Fruit fly (Drosophila melanogaster) whole organism, embryonic: ENCODE measurements around the gene CG14362.

Experiments
- CG10462 ChIP-seq: fragments of 200-800 bp; sonication (Bioruptor generic); optimal IDR thresholded peaks from 2 replicates; lab custom pipeline; 2016; ENCODE audit warnings: missing biosample characterization, missing genetic modification characterization
- CG11456 ChIP-seq: fragments of 200-800 bp; sonication (Bioruptor generic); IDR thresholded peaks from 3 replicates; pipeline ENCODE4 v1.3.6; 2022; ENCODE audit warnings: missing biosample characterization, missing genetic modification characterization
- CG11723 ChIP-seq: fragments of 200-800 bp; sonication (Bioruptor generic); optimal IDR thresholded peaks from 2 replicates; lab custom pipeline; 2017; ENCODE audit warnings: missing biosample characterization, mild to moderate bottlenecking, missing genetic modification characterization
- CG12071 ChIP-seq: fragments of 200-800 bp; sonication (Bioruptor generic); optimal IDR thresholded peaks from 3 replicates; lab custom pipeline; 2018; ENCODE audit warnings: missing biosample characterization, mild to moderate bottlenecking, missing genetic modification characterization
- CG12155 ChIP-seq: fragments of 200-800 bp; sonication (Bioruptor generic); optimal IDR thresholded peaks from 3 replicates; lab custom pipeline; 2016; ENCODE audit warnings: missing biosample characterization, missing genetic modification characterization
- CG12942 ChIP-seq: fragments of 200-800 bp; sonication (Bioruptor generic); optimal IDR thresholded peaks from 3 replicates; lab custom pipeline; 2016; ENCODE audit warnings: missing biosample characterization, missing genetic modification characterization
- CG15269 ChIP-seq: fragments of 200-800 bp; sonication (Bioruptor generic); optimal IDR thresholded peaks from 2 replicates; lab custom pipeline; 2018; ENCODE audit warnings: missing biosample characterization, mild to moderate bottlenecking, missing genetic modification characterization, moderate library complexity
- CG1529 ChIP-seq: fragments of 200-800 bp; sonication (Bioruptor generic); optimal IDR thresholded peaks from 3 replicates; lab custom pipeline; 2018; ENCODE audit warnings: missing biosample characterization, missing genetic modification characterization
- CG17568 ChIP-seq: fragments of 200-800 bp; sonication (Bioruptor generic); optimal IDR thresholded peaks from 2 replicates; lab custom pipeline; 2018; ENCODE audit warnings: missing biosample characterization, mild to moderate bottlenecking, missing genetic modification characterization, moderate library complexity
- CG1832 ChIP-seq: fragments of 200-800 bp; sonication (Bioruptor generic); optimal IDR thresholded peaks from 2 replicates; lab custom pipeline; 2017; ENCODE audit warnings: missing biosample characterization, mild to moderate bottlenecking, missing genetic modification characterization, inconsistent platforms
- CG18476 ChIP-seq: fragments of 200-800 bp; sonication (Bioruptor generic); optimal IDR thresholded peaks from 2 replicates; lab custom pipeline; 2016; ENCODE audit warnings: missing biosample characterization, mild to moderate bottlenecking, missing genetic modification characterization
- CG18619 ChIP-seq: fragments of 200-800 bp; sonication (Bioruptor generic); optimal IDR thresholded peaks from 3 replicates; lab custom pipeline; 2017; ENCODE audit warnings: missing biosample characterization, mild to moderate bottlenecking, missing genetic modification characterization
- CG33557 ChIP-seq: fragments of 200-800 bp; sonication (Bioruptor generic); optimal IDR thresholded peaks from 2 replicates; lab custom pipeline; 2019; ENCODE audit warnings: missing biosample characterization, mild to moderate bottlenecking, missing genetic modification characterization, moderate library complexity
- CG3726 ChIP-seq: fragments of 200-800 bp; sonication (Bioruptor generic); IDR thresholded peaks from 3 replicates; pipeline ENCODE4, ENCODE4 v1.3.6; 2022; ENCODE audit warnings: missing biosample characterization, missing genetic modification characterization
- CG5180 ChIP-seq: fragments of 200-800 bp; sonication (Bioruptor generic); optimal IDR thresholded peaks from 3 replicates; lab custom pipeline; 2017; ENCODE audit warnings: missing biosample characterization, missing genetic modification characterization, mild to moderate bottlenecking, moderate library complexity, missing genetic modification reagents
- CG6272 ChIP-seq: fragments of 200-800 bp; sonication (Bioruptor generic); IDR thresholded peaks from 2 replicates; pipeline ENCODE4 v1.3.6; 2022; ENCODE audit warnings: missing biosample characterization, missing genetic modification characterization
- CoRest ChIP-seq: fragments of 200-800 bp; sonication (Bioruptor generic); optimal IDR thresholded peaks from 3 replicates; lab custom pipeline; 2018; ENCODE audit warnings: missing biosample characterization, mild to moderate bottlenecking, missing genetic modification characterization, moderate library complexity
- CrebB ChIP-seq: fragments of 200-800 bp; sonication (Bioruptor generic); optimal IDR thresholded peaks from 3 replicates; lab custom pipeline; 2018; ENCODE audit warnings: missing biosample characterization, mild to moderate bottlenecking, missing genetic modification characterization
- Drgx ChIP-seq: fragments of 200-800 bp; sonication (Bioruptor generic); IDR thresholded peaks from 2 replicates; pipeline ENCODE4 v1.3.6; 2022; ENCODE audit warnings: missing biosample characterization, missing genetic modification characterization
- E2f2 ChIP-seq: fragments of 200-800 bp; sonication (Bioruptor generic); IDR thresholded peaks from 2 replicates; pipeline ENCODE4 v1.3.6; 2022; ENCODE audit warnings: missing biosample characterization, missing genetic modification characterization
- Fer2 ChIP-seq: fragments of 200-800 bp; sonication (Bioruptor generic); optimal IDR thresholded peaks from 2 replicates; lab custom pipeline; 2018; ENCODE audit warnings: missing biosample characterization, mild to moderate bottlenecking, missing genetic modification characterization, moderate library complexity
- H2.0 ChIP-seq: fragments of 200-800 bp; sonication (Bioruptor generic); IDR thresholded peaks from 2 replicates; pipeline ENCODE4 v1.3.6; 2022; ENCODE audit warnings: missing biosample characterization, missing genetic modification characterization
- Hr3 ChIP-seq: fragments of 200-800 bp; sonication (Bioruptor generic); optimal IDR thresholded peaks from 3 replicates; lab custom pipeline; 2016; ENCODE audit warnings: missing biosample characterization, missing genetic modification characterization
- Hr78 ChIP-seq, 2 experiments: fragments of 200-800 bp in 1 of 2; fragments of >200 bp in 1 of 2; sonication (Bioruptor generic) in 1 of 2; optimal IDR thresholded peaks; 2 replicates each; lab custom pipeline; 2017 to 2019; ENCODE audit warnings: missing biosample characterization in 2 of 2, missing genetic modification characterization in 2 of 2, mild to moderate bottlenecking in 1 of 2, moderate library complexity in 1 of 2
- Nf-YC ChIP-seq: fragments of 200-800 bp; optimal IDR thresholded peaks from 3 replicates; lab custom pipeline; 2019; ENCODE audit warnings: missing biosample characterization, mild to moderate bottlenecking, missing genetic modification characterization, moderate library complexity
- Optix ChIP-seq: fragments of 200-800 bp; sonication (Bioruptor generic); IDR thresholded peaks from 3 replicates; pipeline ENCODE4 v1.3.6; 2022; ENCODE audit warnings: missing biosample characterization, missing genetic modification characterization
- Ravus ChIP-seq: fragments of 200-800 bp; sonication (Bioruptor generic); IDR thresholded peaks from 2 replicates; pipeline ENCODE4 v1.3.6; 2022; ENCODE audit warnings: missing biosample characterization, missing genetic modification characterization
- Six4 ChIP-seq: fragments of 200-800 bp; sonication (Bioruptor generic); optimal IDR thresholded peaks from 2 replicates; lab custom pipeline; 2016; ENCODE audit warnings: missing biosample characterization, missing genetic modification characterization
- Sox100B ChIP-seq: fragments of 200-800 bp; sonication (Bioruptor generic); optimal IDR thresholded peaks from 3 replicates; lab custom pipeline; 2018; ENCODE audit warnings: missing biosample characterization, mild to moderate bottlenecking, missing genetic modification characterization
- Sox102F ChIP-seq: fragments of 200-800 bp; sonication (Bioruptor generic); optimal IDR thresholded peaks from 2 replicates; lab custom pipeline; 2018; ENCODE audit warnings: missing biosample characterization, mild to moderate bottlenecking, missing genetic modification characterization, moderate library complexity
- Ssrp ChIP-seq: fragments of 200-800 bp; sonication (Bioruptor generic); optimal IDR thresholded peaks from 2 replicates; lab custom pipeline; 2018; ENCODE audit warnings: missing biosample characterization, mild to moderate bottlenecking, missing genetic modification characterization, moderate library complexity
- YL-1 ChIP-seq: fragments of 200-800 bp; sonication (Bioruptor generic); optimal IDR thresholded peaks from 3 replicates; lab custom pipeline; 2017; ENCODE audit warnings: missing biosample characterization, mild to moderate bottlenecking, missing genetic modification characterization
- dysf ChIP-seq: fragments of 200-800 bp; sonication (Bioruptor generic); IDR thresholded peaks from 3 replicates; pipeline ENCODE4 v1.3.6; 2022; ENCODE audit warnings: missing biosample characterization, missing genetic modification characterization
- fd64A ChIP-seq: fragments of 200-800 bp; sonication (Bioruptor generic); optimal IDR thresholded peaks from 3 replicates; lab custom pipeline; 2018; ENCODE audit warnings: missing biosample characterization, mild to moderate bottlenecking, missing genetic modification characterization
- gcm ChIP-seq: fragments of 200-800 bp; sonication (Bioruptor generic); optimal IDR thresholded peaks from 2 replicates; lab custom pipeline; 2019; ENCODE audit warnings: missing biosample characterization, mild to moderate bottlenecking, missing genetic modification characterization, moderate library complexity
- gsb-n ChIP-seq: fragments of 200-800 bp; sonication (Bioruptor generic); optimal IDR thresholded peaks from 3 replicates; lab custom pipeline; 2018; ENCODE audit warnings: missing biosample characterization, mild to moderate bottlenecking, missing genetic modification characterization
- lov ChIP-seq, 2 experiments: fragments of 200-800 bp in 1 of 2; fragments of >200 bp in 1 of 2; sonication (Bioruptor generic) in 1 of 2; IDR thresholded peaks in 1 of 2; optimal IDR thresholded peaks in 1 of 2; 2 replicates in 1 of 2; 3 replicates in 1 of 2; pipeline versions ENCODE4 v1.3.6 to Lab custom; 2017 to 2022; ENCODE audit warnings: missing biosample characterization in 1 of 2, missing genetic modification characterization in 1 of 2
- nerfin-1 ChIP-seq: fragments of 200-800 bp; sonication (Bioruptor generic); optimal IDR thresholded peaks from 3 replicates; lab custom pipeline; 2019; ENCODE audit warnings: missing biosample characterization, mild to moderate bottlenecking, missing genetic modification characterization, moderate library complexity
- phol ChIP-seq: fragments of 200-800 bp; sonication (Bioruptor generic); optimal IDR thresholded peaks from 3 replicates; lab custom pipeline; 2018; ENCODE audit warnings: missing biosample characterization, mild to moderate bottlenecking, missing genetic modification characterization, moderate library complexity
- schlank ChIP-seq: fragments of 200-800 bp; sonication (Bioruptor generic); optimal IDR thresholded peaks from 2 replicates; lab custom pipeline; 2018; ENCODE audit warnings: missing biosample characterization, mild to moderate bottlenecking, missing genetic modification characterization
- scrt ChIP-seq: fragments of 200-800 bp; sonication (Bioruptor generic); optimal IDR thresholded peaks from 2 replicates; lab custom pipeline; 2018; ENCODE audit warnings: missing biosample characterization, mild to moderate bottlenecking, missing genetic modification characterization, moderate library complexity
- sens-2 ChIP-seq: fragments of 200-800 bp; sonication (Bioruptor generic); IDR thresholded peaks from 2 replicates; pipeline ENCODE4 v1.3.6; 2022; ENCODE audit warnings: missing biosample characterization, missing genetic modification characterization
- sob ChIP-seq: fragments of 200-800 bp; sonication (Bioruptor generic); IDR thresholded peaks from 2 replicates; pipeline ENCODE4 v1.3.6; 2022; ENCODE audit warnings: missing biosample characterization, missing genetic modification characterization
- sqz ChIP-seq: fragments of 200-800 bp; sonication (Bioruptor generic); optimal IDR thresholded peaks from 3 replicates; lab custom pipeline; 2018; ENCODE audit warnings: missing biosample characterization, mild to moderate bottlenecking, missing genetic modification characterization
- ssp ChIP-seq: fragments of 200-800 bp; sonication (Bioruptor generic); IDR thresholded peaks from 2 replicates; pipeline ENCODE4 v1.3.6; 2022; ENCODE audit warnings: missing biosample characterization, missing genetic modification characterization
- tx ChIP-seq: fragments of 200-800 bp; sonication (Bioruptor generic); optimal IDR thresholded peaks from 2 replicates; lab custom pipeline; 2016; ENCODE audit warnings: missing biosample characterization, missing genetic modification characterization
- unpg ChIP-seq: fragments of 200-800 bp; sonication (Bioruptor generic); optimal IDR thresholded peaks from 3 replicates; lab custom pipeline; 2018; ENCODE audit warnings: missing biosample characterization, mild to moderate bottlenecking, missing genetic modification characterization, moderate library complexity

CG14362 gene

DNA sequence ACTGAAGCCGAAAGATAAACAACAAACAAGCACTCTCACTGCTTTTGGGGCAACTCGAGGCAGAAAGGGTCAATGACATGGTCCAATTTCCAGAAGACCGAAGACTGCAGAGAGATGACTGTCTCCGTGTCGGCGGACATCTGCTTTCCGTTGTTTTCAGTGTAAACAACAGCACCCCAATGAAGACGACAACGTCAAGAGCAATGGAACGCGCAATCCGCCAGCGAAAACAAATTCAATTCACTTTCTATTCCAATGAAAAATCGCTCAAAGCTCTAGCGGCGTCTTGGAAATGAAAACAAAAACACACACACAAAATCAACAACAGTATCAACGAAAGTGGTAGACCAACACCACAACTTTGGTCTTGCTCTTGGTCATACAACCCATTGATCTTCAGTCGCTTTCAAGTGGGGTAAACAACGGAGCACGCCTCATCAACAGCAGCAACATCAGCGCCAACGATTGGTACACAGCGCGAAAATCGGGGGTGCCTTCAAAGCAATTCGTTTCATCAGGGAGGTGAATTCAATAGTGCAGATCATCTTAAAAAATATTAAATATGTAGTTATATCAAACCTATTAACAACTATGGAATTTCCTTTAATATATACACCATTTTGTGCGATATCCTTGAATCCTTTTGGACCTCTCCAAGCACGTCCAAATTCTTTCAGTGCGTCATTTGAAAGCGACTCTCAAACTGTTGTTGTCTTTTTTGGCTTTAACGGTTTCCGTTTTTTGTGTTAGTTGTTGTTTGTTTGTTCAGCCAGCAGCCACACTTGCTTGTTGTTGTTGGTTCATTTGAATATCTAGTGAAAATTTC, 37.6 kb downstream of the CG14362 start (continued):
- TF ChIP-seq phol: peak; percentile 84
- peak; percentile 42 for TF ChIP-seq nerfin-1 (tag; lab: Kevin White, UChicago)
- peak; percentile 43 for TF ChIP-seq CG5180 (GFP tag; lab: Kevin White, UChicago)
- TF ChIP-seq CG15269: peak; percentile 64
- TF ChIP-seq gcm (GFP tag; lab: Kevin White, UChicago): peak; percentile 52
- peak; percentile 84 for TF ChIP-seq Ssrp
- peak; percentile 48; the same call in 1 of the 3 replicates for TF ChIP-seq CG3726
- peak; percentile 74 for TF ChIP-seq CG1529 (GFP tag; lab: Kevin White, UChicago)
- TF ChIP-seq tx (GFP tag; lab: Kevin White, UChicago): no peak
- 0 out of 3 replicates have a peak, but pooled peaks have one; percentile 16 for TF ChIP-seq CG11456 (GFP tag; lab: Robert Waterston, UW)
- no peak for TF ChIP-seq CG17568 (GFP tag; lab: Kevin White, UChicago)
- TF ChIP-seq E2f2 (GFP tag; lab: Robert Waterston, UW): peak; percentile 8; the same call in 1 of the 2 replicates
- no peak for TF ChIP-seq Fer2
- peak in 1 of 2 experiments; percentile 52 for TF ChIP-seq Hr78 (GFP tag; optimal IDR thresholded peaks at IDR 0.05; lab: Kevin White, UChicago)
- TF ChIP-seq dysf (GFP tag; lab: Robert Waterston, UW): peak; percentile 58; the same call in 2 of the 3 replicates
- TF ChIP-seq CG12942 (GFP tag; lab: Kevin White, UChicago): peak; percentile 29
- peak; percentile 42 for TF ChIP-seq CG18619 (GFP tag; lab: Kevin White, UChicago)
- TF ChIP-seq CG12155: peak; percentile 20
- peak; percentile 71 for TF ChIP-seq Sox100B (GFP tag; lab: Kevin White, UChicago)
- no peak for TF ChIP-seq CrebB (tag; lab: Kevin White, UChicago)
- TF ChIP-seq gsb-n (tag; lab: Kevin White, UChicago): peak; percentile 60
- no peak for TF ChIP-seq YL-1
- peak; percentile 61 for TF ChIP-seq CG33557 (GFP tag; lab: Kevin White, UChicago)
- peak; percentile 82 for TF ChIP-seq Sox102F (GFP tag; lab: Kevin White, UChicago)
- TF ChIP-seq Ravus (GFP tag; lab: Robert Waterston, UW): no peak
- peak; percentile 47 for TF ChIP-seq Hr3 (GFP tag; lab: Kevin White, UChicago)
- TF ChIP-seq CG6272 (GFP tag; lab: Robert Waterston, UW): peak; percentile 36; the same call in 1 of the 2 replicates
- TF ChIP-seq Optix: peak; percentile 50; the same call in 1 of the 3 replicates
- peak; percentile 56 for TF ChIP-seq CG11723
- peak; percentile 59 for TF ChIP-seq Drgx (GFP tag; lab: Robert Waterston, UW)
- TF ChIP-seq ssp (GFP tag; lab: Robert Waterston, UW): peak; percentile 43
- TF ChIP-seq CoRest (tag; lab: Kevin White, UChicago): peak; percentile 81
- peak; percentile 79 for TF ChIP-seq unpg (GFP tag; lab: Kevin White, UChicago)
- TF ChIP-seq Nf-YC (tag; lab: Kevin White, UChicago): peak; percentile 6
- TF ChIP-seq sens-2 (GFP tag; lab: Robert Waterston, UW): 0 out of 2 replicates have a peak, but pooled peaks have one; percentile 4
- TF ChIP-seq schlank (tag; lab: Kevin White, UChicago): no peak
- TF ChIP-seq CG10462 (GFP tag; lab: Kevin White, UChicago): peak; percentile 14
- TF ChIP-seq fd64A: peak; percentile 16
- peak; percentile 23 for TF ChIP-seq CG18476 (GFP tag; lab: Kevin White, UChicago)
- no peak for TF ChIP-seq CG12071 (GFP tag; lab: Kevin White, UChicago)
- TF ChIP-seq sqz (GFP tag; lab: Kevin White, UChicago): peak; percentile 33
- no peak for TF ChIP-seq CG1832 (GFP tag; lab: Kevin White, UChicago)
- TF ChIP-seq scrt (GFP tag; lab: Kevin White, UChicago): peak; percentile 16
- TF ChIP-seq Six4: peak; percentile 36
- TF ChIP-seq H2.0 (GFP tag; lab: Robert Waterston, UW): peak; percentile 25
- TF ChIP-seq sob (GFP tag; lab: Robert Waterston, UW): peak; percentile 5; the same call in 1 of the 2 replicates
- TF ChIP-seq lov (optimal IDR thresholded peaks at IDR 0.05; lab: Kevin White, UChicago): no peak
- TF ChIP-seq lov (GFP tag; IDR thresholded peaks at IDR 0.05; lab: Robert Waterston, UW): 0 out of 3 replicates have a peak, but pooled peaks have one; percentile 47
